Worm (Caenorhabditis elegans): ENCODE data around the gene T22D1.5.
A peak's percentile ranks its signal among the peaks of the same experiment; 100 is the strongest.

T22D1.5 gene

ce11 chrIV:6919318-6919717, 15.6 kb downstream of the T22D1.5 start, which contains the start of gene ruvb-2 (continued):
- TF ChIP-seq K12H6.12 (tag; optimal IDR thresholded peaks at IDR 0.05) = peak; percentile 22
- TF ChIP-seq K11D2.4 (GFP tag; IDR thresholded peaks at IDR 0.05) = no peak
- TF ChIP-seq tlf-1 (GFP tag; optimal IDR thresholded peaks at IDR 0.05) = peak; percentile 53
- no peak for TF ChIP-seq mxl-1 (tag; optimal IDR thresholded peaks at IDR 0.05)
- TF ChIP-seq Y56A3A.18 (GFP tag; IDR thresholded peaks at IDR 0.05) = 0 out of 2 replicates have a peak, but pooled peaks have one; percentile 22
- peak; percentile 77 for TF ChIP-seq F33H1.4 (GFP tag; IDR thresholded peaks at IDR 0.05)
- TF ChIP-seq dpl-1 (GFP tag; optimal IDR thresholded peaks at IDR 0.05) = peak; percentile 69
- no peak for TF ChIP-seq F22D6.2 (tag; optimal IDR thresholded peaks at IDR 0.05)
- no peak for TF ChIP-seq egrh-3 (GFP tag; IDR thresholded peaks at IDR 0.05)
- TF ChIP-seq athp-1 (tag; optimal IDR thresholded peaks at IDR 0.05) = peak; percentile 73
- TF ChIP-seq sea-2 (GFP tag; IDR thresholded peaks at IDR 0.05) = no peak
- no peak for TF ChIP-seq B0035.1 (tag; optimal IDR thresholded peaks at IDR 0.05)

- TF ChIP-seq atf-7 (tag; optimal IDR thresholded peaks at IDR 0.05) (no peak), ceh-27 (GFP tag; optimal IDR thresholded peaks at IDR 0.05) (no peak), lsy-27 (tag; optimal IDR thresholded peaks at IDR 0.05; ENCODE audit: borderline replicate concordance, insufficient read depth) (no peak)
These were observed 16.3 kb downstream of the T22D1.5 start, which contains the start of gene T22D1.18 for ce11 chrIV:6920063-6920462. Gene T22D1.18, minus strand, starts transcription at chrIV:6920163.

ce11 chrIV:6923070-6923469, 19.3 kb downstream of the T22D1.5 start, which contains the start of gene T22D1.1:
Gene T22D1.1, plus strand, starts transcription at chrIV:6923370.
- TF ChIP-seq dox-1 (GFP tag; IDR thresholded peaks at IDR 0.05) (no peak), madf-10 (tag; optimal IDR thresholded peaks at IDR 0.05) (no peak), hmg-1.2 (GFP tag; IDR thresholded peaks at IDR 0.05) (no peak), lsy-27 (tag; optimal IDR thresholded peaks at IDR 0.05; ENCODE audit: borderline replicate concordance, insufficient read depth) (no peak), ceh-100 (GFP tag; IDR thresholded peaks at IDR 0.05) (no peak), B0019.2 (GFP tag; conservative IDR thresholded peaks at IDR 0.05) (no peak), aptf-3 (GFP tag; IDR thresholded peaks at IDR 0.05) (no peak)

ce11 chrIV:6925520-6925919, 21.8 kb downstream of the T22D1.5 start:
- no peak for TF ChIP-seq lin-40 (tag; optimal IDR thresholded peaks at IDR 0.05)
- TF ChIP-seq F39B2.1 (GFP tag; IDR thresholded peaks at IDR 0.05) = no peak
- TF ChIP-seq ceh-91 (GFP tag; IDR thresholded peaks at IDR 0.05) = no peak
- TF ChIP-seq F57C9.4 (tag; optimal IDR thresholded peaks at IDR 0.05) = no peak
- TF ChIP-seq rcor-1 (GFP tag; IDR thresholded peaks at IDR 0.05) = no peak
- no peak for TF ChIP-seq snpc-1.1 (tag; optimal IDR thresholded peaks at IDR 0.05; ENCODE audit: insufficient read depth)
- TF ChIP-seq nhr-179 (tag; optimal IDR thresholded peaks at IDR 0.05) = no peak

ce11 chrIV:6928417-6928816, 24.7 kb downstream of the T22D1.5 start, which contains the start of gene cest-6:
Gene cest-6, minus strand, starts transcription at chrIV:6928517.
- TF ChIP-seq gei-17 (GFP tag; optimal IDR thresholded peaks at IDR 0.05) (no peak), let-607 (tag; optimal IDR thresholded peaks at IDR 0.05) (no peak), ztf-18 (tag; optimal IDR thresholded peaks at IDR 0.05) (no peak), hsf-1 (GFP tag; IDR thresholded peaks at IDR 0.05) (no peak)
